Fruit fly (Drosophila melanogaster) whole organism, pupa: ENCODE results near the gene CG3513.

Source experiments
- CG10348 ChIP-seq: fragments of 200-800 bp; sonication (Bioruptor generic); IDR thresholded peaks from 2 replicates; pipeline ENCODE4 v1.3.6; 2022; ENCODE audit warnings: missing biosample characterization, missing genetic modification characterization
- CG12605 ChIP-seq: fragments of 200-800 bp; sonication (Bioruptor generic); IDR thresholded peaks from 2 replicates; pipeline ENCODE4 v1.3.6; 2022; ENCODE audit warnings: missing biosample characterization, missing genetic modification characterization
- CG13204 ChIP-seq: fragments of 200-800 bp; sonication (Bioruptor generic); optimal IDR thresholded peaks from 2 replicates; lab custom pipeline; 2018; ENCODE audit warnings: missing biosample characterization, mild to moderate bottlenecking, missing genetic modification characterization, moderate library complexity
- CG14655 ChIP-seq: fragments of 200-800 bp; sonication (Bioruptor generic); optimal IDR thresholded peaks from 3 replicates; lab custom pipeline; 2017; ENCODE audit warnings: mild to moderate bottlenecking, missing biosample characterization, missing genetic modification reagents, missing genetic modification characterization
- CG15710 ChIP-seq: fragments of 200-800 bp; sonication (Bioruptor generic); optimal IDR thresholded peaks from 2 replicates; lab custom pipeline; 2018; ENCODE audit warnings: missing biosample characterization, mild to moderate bottlenecking, missing genetic modification characterization, moderate library complexity
- CG17806 ChIP-seq: fragments of 200-800 bp; sonication (Bioruptor generic); optimal IDR thresholded peaks from 2 replicates; lab custom pipeline; 2018; ENCODE audit warnings: missing biosample characterization, mild to moderate bottlenecking, missing genetic modification characterization, moderate library complexity
- CG32121 ChIP-seq: fragments of 200-800 bp; sonication (Bioruptor generic); IDR thresholded peaks from 2 replicates; pipeline ENCODE4 v1.3.6; 2022; ENCODE audit warnings: missing biosample characterization, missing genetic modification characterization
- CG34367 ChIP-seq: fragments of 200-800 bp; sonication (Bioruptor generic); optimal IDR thresholded peaks from 2 replicates; lab custom pipeline; 2018; ENCODE audit warnings: missing biosample characterization, mild to moderate bottlenecking, missing genetic modification characterization
- CG4496 ChIP-seq: fragments of 200-800 bp; sonication (Bioruptor generic); IDR thresholded peaks from 3 replicates; pipeline ENCODE4 v1.3.6; 2022; ENCODE audit warnings: missing biosample characterization, missing genetic modification characterization
- CG8159 ChIP-seq: fragments of 200-800 bp; sonication (Bioruptor generic); optimal IDR thresholded peaks from 3 replicates; lab custom pipeline; 2018; ENCODE audit warnings: missing biosample characterization, mild to moderate bottlenecking, missing genetic modification characterization, moderate library complexity
- CG8301 ChIP-seq: fragments of 200-800 bp; sonication (Bioruptor generic); optimal IDR thresholded peaks from 2 replicates; lab custom pipeline; 2018; ENCODE audit warnings: missing biosample characterization, mild to moderate bottlenecking, missing genetic modification characterization
- CG9948 ChIP-seq: fragments of 200-800 bp; sonication (Bioruptor generic); optimal IDR thresholded peaks from 2 replicates; lab custom pipeline; 2018; ENCODE audit warnings: missing biosample characterization, mild to moderate bottlenecking, missing genetic modification characterization, moderate library complexity
- D1 ChIP-seq: fragments of 200-800 bp; sonication (Bioruptor generic); optimal IDR thresholded peaks from 2 replicates; lab custom pipeline; 2018; ENCODE audit warnings: missing biosample characterization, mild to moderate bottlenecking, missing genetic modification characterization, moderate library complexity
- EcR ChIP-seq: fragments of 200-800 bp; sonication (Bioruptor generic); optimal IDR thresholded peaks from 3 replicates; lab custom pipeline; 2019; ENCODE audit warnings: missing biosample characterization, missing genetic modification characterization, mild to moderate bottlenecking, moderate library complexity, missing genetic modification reagents
- Ets98B ChIP-seq: fragments of 200-800 bp; sonication (Bioruptor generic); IDR thresholded peaks from 2 replicates; pipeline ENCODE4 v1.3.6; 2022; ENCODE audit warnings: missing biosample characterization, missing genetic modification characterization
- Pif1A ChIP-seq: fragments of 200-800 bp; sonication (Bioruptor generic); optimal IDR thresholded peaks from 3 replicates; lab custom pipeline; 2016; ENCODE audit warnings: missing biosample characterization, missing genetic modification characterization
- Pif1B ChIP-seq: fragments of 200-800 bp; sonication (Bioruptor generic); optimal IDR thresholded peaks from 3 replicates; lab custom pipeline; 2016; ENCODE audit warnings: missing biosample characterization, missing genetic modification characterization
- Snoo ChIP-seq: fragments of 200-800 bp; sonication (Bioruptor generic); optimal IDR thresholded peaks from 3 replicates; lab custom pipeline; 2017; ENCODE audit warnings: missing biosample characterization, mild to moderate bottlenecking, missing genetic modification characterization, inconsistent platforms
- fd96Ca ChIP-seq: fragments of 200-800 bp; sonication (Bioruptor generic); IDR thresholded peaks from 3 replicates; pipeline ENCODE4 v1.3.6; 2022; ENCODE audit warnings: missing biosample characterization, missing genetic modification characterization
- gl ChIP-seq: fragments of 200-800 bp; sonication (Bioruptor generic); optimal IDR thresholded peaks from 2 replicates; lab custom pipeline; 2018; ENCODE audit warnings: missing biosample characterization, mild to moderate bottlenecking, missing genetic modification characterization
- rn ChIP-seq: fragments of 200-800 bp; sonication (Bioruptor generic); IDR thresholded peaks from 2 replicates; pipeline ENCODE4 v1.3.6; 2022; ENCODE audit warnings: missing biosample characterization, missing genetic modification characterization

Gene CG3513

dm6 chr2L:3701526-3701925 lies 8.5 kb upstream of the CG3513 start, which contains the start of gene CG43145:
TSS of gene CG43145 (plus strand) at chr2L:3701826.
- no peak for TF ChIP-seq Snoo (tag; lab: Kevin White, UChicago)
- TF ChIP-seq CG32121 (GFP tag; lab: Robert Waterston, UW) = no peak
- no peak for TF ChIP-seq CG9948 (tag; lab: Kevin White, UChicago)
- no peak for TF ChIP-seq D1 (tag; lab: Kevin White, UChicago)
- no peak for TF ChIP-seq CG13204 (GFP tag; lab: Kevin White, UChicago)
- no peak for TF ChIP-seq gl (tag; lab: Kevin White, UChicago)

- TF ChIP-seq Ets98B (GFP tag; lab: Robert Waterston, UW) = no peak
- no peak for TF ChIP-seq gl (tag; lab: Kevin White, UChicago)
- TF ChIP-seq CG12605 (GFP tag; lab: Robert Waterston, UW) = no peak
- TF ChIP-seq rn (GFP tag; lab: Robert Waterston, UW) = no peak
- no peak for TF ChIP-seq EcR (GFP tag; lab: Kevin White, UChicago)
- no peak for TF ChIP-seq CG17806
These were observed 8.0 kb upstream of the CG3513 start, which contains the start of gene CG42467 for dm6 chr2L:3700990-3701389. TSS of gene CG42467 (plus strand) at chr2L:3701290.

dm6 chr2L:3700374-3700773 lies 7.4 kb upstream of the CG3513 start, which contains the start of gene Sfp24C1:
TSS of gene Sfp24C1 (plus strand) at chr2L:3700674.
- TF ChIP-seq rn (GFP tag; lab: Robert Waterston, UW) (no peak), CG12605 (GFP tag; lab: Robert Waterston, UW) (no peak), CG4496 (GFP tag; lab: Robert Waterston, UW) (no peak), CG14655 (GFP tag; lab: Kevin White, UChicago) (no peak), CG13204 (GFP tag; lab: Kevin White, UChicago) (no peak), Pif1B (GFP tag; lab: Kevin White, UChicago) (no peak), CG17806 (no peak), CG8159 (tag; lab: Kevin White, UChicago) (no peak)

dm6 chr2L:3699895-3700294 lies 6.9 kb upstream of the CG3513 start, which contains the start of gene CG42465:
TSS of gene CG42465 (plus strand) at chr2L:3700195.
- no peak for TF ChIP-seq CG15710 (tag; lab: Kevin White, UChicago)
- no peak for TF ChIP-seq D1 (tag; lab: Kevin White, UChicago)
- no peak for TF ChIP-seq EcR (GFP tag; lab: Kevin White, UChicago)
- no peak for TF ChIP-seq CG8301
- TF ChIP-seq CG32121 (GFP tag; lab: Robert Waterston, UW) = no peak
- no peak for TF ChIP-seq CG17806
- TF ChIP-seq CG4496 (GFP tag; lab: Robert Waterston, UW) = no peak
- no peak for TF ChIP-seq Pif1A
- no peak for TF ChIP-seq CG10348
- TF ChIP-seq CG14655 (GFP tag; lab: Kevin White, UChicago) = no peak
- TF ChIP-seq fd96Ca (GFP tag; lab: Robert Waterston, UW) = no peak
- no peak for TF ChIP-seq CG13204 (GFP tag; lab: Kevin White, UChicago)
- TF ChIP-seq CG34367 (tag; lab: Kevin White, UChicago) = no peak
- TF ChIP-seq Snoo (tag; lab: Kevin White, UChicago) = no peak
- TF ChIP-seq CG12605 (GFP tag; lab: Robert Waterston, UW) = no peak
- TF ChIP-seq gl (tag; lab: Kevin White, UChicago) = no peak
- TF ChIP-seq Pif1B (GFP tag; lab: Kevin White, UChicago) = no peak
- no peak for TF ChIP-seq rn (GFP tag; lab: Robert Waterston, UW)
- no peak for TF ChIP-seq Ets98B (GFP tag; lab: Robert Waterston, UW)

dm6 chr2L:3698992-3699514 lies 6.1 kb upstream of the CG3513 start, which contains the start of the genes CG10031 and CG42464:
TSS of gene CG10031 (minus strand) at chr2L:3699092.
TSS of gene CG42464 (plus strand) at chr2L:3699464.
- TF ChIP-seq CG12605 (GFP tag; lab: Robert Waterston, UW) (no peak), CG17806 (no peak), CG9948 (tag; lab: Kevin White, UChicago) (no peak), CG4496 (GFP tag; lab: Robert Waterston, UW) (no peak), fd96Ca (GFP tag; lab: Robert Waterston, UW) (no peak), CG32121 (GFP tag; lab: Robert Waterston, UW) (no peak), EcR (GFP tag; lab: Kevin White, UChicago) (no peak), Pif1B (GFP tag; lab: Kevin White, UChicago) (no peak)

- TF ChIP-seq rn (GFP tag; lab: Robert Waterston, UW) (no peak), EcR (GFP tag; lab: Kevin White, UChicago) (no peak), CG4496 (GFP tag; lab: Robert Waterston, UW) (no peak), CG8301 (no peak), CG14655 (GFP tag; lab: Kevin White, UChicago) (no peak), fd96Ca (GFP tag; lab: Robert Waterston, UW) (no peak), CG17806 (no peak)
These were observed 4.8 kb upstream of the CG3513 start, which contains the start of gene CG3604 for dm6 chr2L:3697772-3698171. TSS of gene CG3604 (minus strand) at chr2L:3697872.

- no peak for TF ChIP-seq CG8301
These were observed 3.5 kb upstream of the CG3513 start, which contains the start of gene IM33 for dm6 chr2L:3696438-3696837. TSS of gene IM33 (minus strand) at chr2L:3696658.
